Worm (Caenorhabditis elegans): Measurements from ENCODE around the gene ZC15.3.

DNA sequence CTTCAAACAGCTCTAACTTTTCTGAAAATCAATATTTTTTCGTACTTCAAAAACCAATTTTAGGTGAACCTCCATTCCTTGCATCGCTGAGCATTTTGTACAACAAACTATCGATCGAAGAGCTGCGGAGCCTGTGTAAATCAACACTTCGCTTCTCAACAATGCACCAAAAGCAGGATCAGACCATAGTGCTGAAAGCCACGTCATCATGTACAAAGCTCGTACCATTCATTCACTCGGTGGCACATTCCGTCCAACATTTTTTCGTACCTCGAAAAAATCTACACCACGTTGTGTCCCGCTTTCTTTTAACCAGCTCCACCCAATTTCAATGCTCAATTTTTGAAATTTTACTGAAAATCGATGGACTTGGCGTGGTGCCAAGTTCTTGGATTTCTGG is 7.2 kb downstream of the ZC15.3 start, which contains the start of gene ZC15.10:
- TF ChIP-seq unc-62 (GFP tag; optimal IDR thresholded peaks at IDR 0.05) = no peak
- TF ChIP-seq unc-39 (tag; optimal IDR thresholded peaks at IDR 0.05) = no peak
